Fruit fly (Drosophila melanogaster) whole organism, embryonic: ENCODE data around the gene PGRP-LA.

Source experiments
- Asciz ChIP-seq: fragments of 200-800 bp; sonication (Bioruptor generic); optimal IDR thresholded peaks from 2 replicates; lab custom pipeline; 2017; ENCODE audit warnings: missing biosample characterization, mild to moderate bottlenecking, missing genetic modification characterization, missing genetic modification reagents
- Bteb2 ChIP-seq: fragments of 200-800 bp; sonication (Bioruptor generic); optimal IDR thresholded peaks from 2 replicates; lab custom pipeline; 2016; ENCODE audit warnings: missing biosample characterization, missing genetic modification characterization
- CG12219 ChIP-seq: fragments of 200-800 bp; sonication (Bioruptor generic); optimal IDR thresholded peaks from 3 replicates; lab custom pipeline; 2018; ENCODE audit warnings: missing biosample characterization, mild to moderate bottlenecking, missing genetic modification characterization
- CG1233 ChIP-seq: fragments of 200-800 bp; sonication (Bioruptor generic); optimal IDR thresholded peaks from 4 replicates; lab custom pipeline; 2018; ENCODE audit warnings: missing biosample characterization, mild to moderate bottlenecking, missing genetic modification characterization
- CG13624 ChIP-seq: fragments of 200-800 bp; sonication (Bioruptor generic); optimal IDR thresholded peaks from 2 replicates; lab custom pipeline; 2016; ENCODE audit warnings: missing biosample characterization, missing genetic modification characterization
- CG14050 ChIP-seq: fragments of 200-800 bp; sonication (Bioruptor generic); IDR thresholded peaks from 3 replicates; pipeline ENCODE4 v1.3.6; 2022; ENCODE audit warnings: missing biosample characterization, missing genetic modification characterization
- CG14710 ChIP-seq: fragments of 200-800 bp; sonication (Bioruptor generic); optimal IDR thresholded peaks from 3 replicates; lab custom pipeline; 2019; ENCODE audit warnings: missing biosample characterization, mild to moderate bottlenecking, missing genetic modification characterization, moderate library complexity
- CG1647 ChIP-seq: fragments of 200-800 bp; sonication (Bioruptor generic); optimal IDR thresholded peaks from 3 replicates; lab custom pipeline; 2016; ENCODE audit warnings: missing biosample characterization, missing genetic modification characterization
- CG17385 ChIP-seq: fragments of 200-800 bp; sonication (Bioruptor generic); optimal IDR thresholded peaks from 3 replicates; lab custom pipeline; 2018; ENCODE audit warnings: missing biosample characterization, mild to moderate bottlenecking, missing genetic modification characterization
- CG17912 ChIP-seq: fragments of 200-800 bp; sonication (Bioruptor generic); optimal IDR thresholded peaks from 2 replicates; lab custom pipeline; 2018; ENCODE audit warnings: missing biosample characterization, mild to moderate bottlenecking, missing genetic modification characterization
- CG18764 ChIP-seq: fragments of 200-800 bp; sonication (Bioruptor generic); optimal IDR thresholded peaks from 3 replicates; lab custom pipeline; 2016; ENCODE audit warnings: missing biosample characterization, missing genetic modification characterization
- CG2116 ChIP-seq: fragments of 200-800 bp; sonication (Bioruptor generic); optimal IDR thresholded peaks from 3 replicates; lab custom pipeline; 2018; ENCODE audit warnings: missing biosample characterization, mild to moderate bottlenecking, missing genetic modification characterization
- CG4404 ChIP-seq: fragments of 200-800 bp; sonication (Bioruptor generic); IDR thresholded peaks from 2 replicates; pipeline ENCODE4 v1.3.6; 2022; ENCODE audit warnings: missing biosample characterization, missing genetic modification characterization
- CG4424 ChIP-seq: fragments of 200-800 bp; sonication (Bioruptor generic); optimal IDR thresholded peaks from 3 replicates; lab custom pipeline; 2016; ENCODE audit warnings: missing biosample characterization, missing genetic modification characterization
- CG4617 ChIP-seq: fragments of 200-800 bp; sonication (Bioruptor generic); optimal IDR thresholded peaks from 3 replicates; lab custom pipeline; 2016; ENCODE audit warnings: missing biosample characterization, missing genetic modification characterization, borderline replicate concordance
- CG4854 ChIP-seq: fragments of 200-800 bp; sonication (Bioruptor generic); optimal IDR thresholded peaks from 2 replicates; lab custom pipeline; 2016; ENCODE audit warnings: missing biosample characterization, missing genetic modification characterization, inconsistent platforms
- CG7556 ChIP-seq: fragments of 200-800 bp; sonication (Bioruptor generic); optimal IDR thresholded peaks from 2 replicates; lab custom pipeline; 2017; ENCODE audit warnings: missing biosample characterization, mild to moderate bottlenecking, missing genetic modification characterization
- CG8924 ChIP-seq: fragments of 200-800 bp; optimal IDR thresholded peaks from 3 replicates; lab custom pipeline; 2019; ENCODE audit warnings: missing biosample characterization, mild to moderate bottlenecking, missing genetic modification characterization, moderate library complexity
- Dek ChIP-seq: fragments of 200-800 bp; sonication (Bioruptor generic); optimal IDR thresholded peaks from 3 replicates; lab custom pipeline; 2019; ENCODE audit warnings: missing biosample characterization, mild to moderate bottlenecking, missing genetic modification characterization, moderate library complexity
- Drgx ChIP-seq: fragments of 200-800 bp; sonication (Bioruptor generic); IDR thresholded peaks from 2 replicates; pipeline ENCODE4 v1.3.6; 2022; ENCODE audit warnings: missing biosample characterization, missing genetic modification characterization
- Ets97D ChIP-seq: fragments of 200-800 bp; sonication (Bioruptor generic); optimal IDR thresholded peaks from 3 replicates; lab custom pipeline; 2016; ENCODE audit warnings: missing biosample characterization, missing genetic modification characterization
- HmgZ ChIP-seq: fragments of 200-800 bp; sonication (Bioruptor generic); optimal IDR thresholded peaks from 2 replicates; lab custom pipeline; 2018; ENCODE audit warnings: missing biosample characterization, mild to moderate bottlenecking, missing genetic modification characterization
- Hr51 ChIP-seq, 2 experiments: fragments of 200-800 bp; sonication (Bioruptor generic); optimal IDR thresholded peaks; 2 replicates in 1 of 2; 3 replicates in 1 of 2; lab custom pipeline; 2016 to 2018; ENCODE audit warnings: missing biosample characterization in 2 of 2, missing genetic modification characterization in 2 of 2, mild to moderate bottlenecking in 1 of 2, moderate library complexity in 1 of 2
- MBD-R2 ChIP-seq: fragments of 200-800 bp; sonication (Bioruptor generic); IDR thresholded peaks from 2 replicates; pipeline ENCODE4 v1.3.6; 2022; ENCODE audit warnings: missing biosample characterization, missing genetic modification characterization
- MESR4 ChIP-seq: fragments of 200-800 bp; sonication (Bioruptor generic); optimal IDR thresholded peaks from 2 replicates; lab custom pipeline; 2018; ENCODE audit warnings: missing biosample characterization, mild to moderate bottlenecking, missing genetic modification characterization, moderate library complexity
- NFAT ChIP-seq: fragments of 200-800 bp; sonication (Bioruptor generic); IDR thresholded peaks from 2 replicates; pipeline ENCODE4 v1.3.6; 2022; ENCODE audit warnings: missing biosample characterization, missing genetic modification characterization
- Spps ChIP-seq: fragments of 200-800 bp; sonication (Bioruptor generic); optimal IDR thresholded peaks from 2 replicates; lab custom pipeline; 2018; ENCODE audit warnings: missing biosample characterization, mild to moderate bottlenecking, missing genetic modification characterization
- YL-1 ChIP-seq: fragments of 200-800 bp; sonication (Bioruptor generic); optimal IDR thresholded peaks from 3 replicates; lab custom pipeline; 2017; ENCODE audit warnings: missing biosample characterization, mild to moderate bottlenecking, missing genetic modification characterization
- al ChIP-seq: fragments of 200-800 bp; sonication (Bioruptor generic); IDR thresholded peaks from 2 replicates; pipeline ENCODE4 v1.3.6; 2022; ENCODE audit warnings: missing biosample characterization, missing genetic modification characterization
- bab2 ChIP-seq: fragments of 200-800 bp; sonication (Bioruptor generic); optimal IDR thresholded peaks from 2 replicates; lab custom pipeline; 2016; ENCODE audit warnings: missing biosample characterization, missing genetic modification characterization
- bbx ChIP-seq: fragments of 200-800 bp; sonication (Bioruptor generic); IDR thresholded peaks from 2 replicates; pipeline ENCODE4 v1.3.6; 2022; ENCODE audit warnings: missing biosample characterization, missing genetic modification characterization; ENCODE audit not compliant: partially characterized antibody
- bsh ChIP-seq, 2 experiments: fragments of 200-800 bp; sonication (Bioruptor generic); optimal IDR thresholded peaks; 2 replicates each; lab custom pipeline; 2017 to 2018; ENCODE audit warnings: mild to moderate bottlenecking in 2 of 2, missing biosample characterization in 2 of 2, missing genetic modification characterization in 2 of 2, moderate library complexity in 1 of 2
- crp ChIP-seq, 2 experiments: fragments of 200-800 bp; sonication (Bioruptor generic); optimal IDR thresholded peaks; 2 replicates in 1 of 2; 3 replicates in 1 of 2; lab custom pipeline; 2017; ENCODE audit warnings: missing biosample characterization in 2 of 2, missing genetic modification characterization in 2 of 2, mild to moderate bottlenecking in 1 of 2, moderate library complexity in 1 of 2
- disco-r ChIP-seq: fragments of 200-800 bp; sonication (Bioruptor generic); optimal IDR thresholded peaks from 2 replicates; lab custom pipeline; 2016; ENCODE audit warnings: missing biosample characterization, missing genetic modification characterization
- ind ChIP-seq: fragments of 200-800 bp; sonication (Bioruptor generic); optimal IDR thresholded peaks from 3 replicates; lab custom pipeline; 2016; ENCODE audit warnings: missing biosample characterization, missing genetic modification characterization
- inv ChIP-seq: fragments of 200-800 bp; sonication (Bioruptor generic); IDR thresholded peaks from 2 replicates; pipeline ENCODE4 v1.3.6; 2022; ENCODE audit warnings: missing biosample characterization, missing genetic modification characterization; ENCODE audit not compliant: partially characterized antibody
- kah ChIP-seq: fragments of 200-800 bp; sonication (Bioruptor generic); optimal IDR thresholded peaks from 2 replicates; lab custom pipeline; 2018; ENCODE audit warnings: missing biosample characterization, mild to moderate bottlenecking, missing genetic modification characterization
- knrl ChIP-seq: fragments of 200-800 bp; sonication (Bioruptor generic); IDR thresholded peaks from 3 replicates; pipeline ENCODE4 v1.3.6; 2022; ENCODE audit warnings: missing biosample characterization, missing genetic modification characterization; ENCODE audit not compliant: partially characterized antibody
- lola ChIP-seq, 3 experiments: fragments of >200 bp in 2 of 3; fragments of 200-800 bp in 1 of 3; sonication (Bioruptor generic) in 1 of 3; optimal IDR thresholded peaks; 2 replicates each; lab custom pipeline; 2017 to 2019; ENCODE audit warnings: missing biosample characterization in 3 of 3, missing genetic modification characterization in 3 of 3, mild to moderate bottlenecking in 1 of 3, moderate library complexity in 1 of 3
- mld ChIP-seq: fragments of 200-800 bp; sonication (Bioruptor generic); IDR thresholded peaks from 3 replicates; pipeline ENCODE4 v1.3.6; 2022; ENCODE audit warnings: missing biosample characterization, missing genetic modification characterization; ENCODE audit not compliant: partially characterized antibody
- nom ChIP-seq: fragments of 200-800 bp; sonication (Bioruptor generic); optimal IDR thresholded peaks from 2 replicates; lab custom pipeline; 2017; ENCODE audit warnings: missing biosample characterization, missing genetic modification characterization, mild to moderate bottlenecking, moderate library complexity, missing genetic modification reagents
- prd ChIP-seq, 3 experiments: fragments of >200 bp in 2 of 3; fragments of 200-800 bp in 1 of 3; sonication (Bioruptor generic) in 1 of 3; optimal IDR thresholded peaks in 2 of 3; IDR thresholded peaks in 1 of 3; 2 replicates in 2 of 3; 3 replicates in 1 of 3; pipeline versions ENCODE4 v1.3.6 to Lab custom; 2017 to 2022; ENCODE audit warnings: missing biosample characterization in 1 of 3, missing genetic modification characterization in 1 of 3
- pzg ChIP-seq: fragments of 200-800 bp; sonication (Bioruptor generic); optimal IDR thresholded peaks from 3 replicates; lab custom pipeline; 2018; ENCODE audit warnings: missing biosample characterization, mild to moderate bottlenecking, missing genetic modification characterization, moderate library complexity
- repo ChIP-seq: fragments of 200-800 bp; sonication (Bioruptor generic); optimal IDR thresholded peaks from 2 replicates; lab custom pipeline; 2016; ENCODE audit warnings: missing biosample characterization, missing genetic modification characterization
- sima ChIP-seq: fragments of 200-800 bp; sonication (Bioruptor generic); optimal IDR thresholded peaks from 2 replicates; lab custom pipeline; 2016; ENCODE audit warnings: missing biosample characterization, missing genetic modification characterization
- sqz ChIP-seq: fragments of 200-800 bp; sonication (Bioruptor generic); optimal IDR thresholded peaks from 3 replicates; lab custom pipeline; 2018; ENCODE audit warnings: missing biosample characterization, mild to moderate bottlenecking, missing genetic modification characterization
- sug ChIP-seq: fragments of 200-800 bp; optimal IDR thresholded peaks from 2 replicates; lab custom pipeline; 2019; ENCODE audit warnings: missing biosample characterization, mild to moderate bottlenecking, missing genetic modification characterization, moderate library complexity
- zf30C ChIP-seq: fragments of 200-800 bp; sonication (Bioruptor generic); optimal IDR thresholded peaks from 3 replicates; lab custom pipeline; 2018; ENCODE audit warnings: missing biosample characterization, mild to moderate bottlenecking, missing genetic modification characterization

Gene PGRP-LA

DNA sequence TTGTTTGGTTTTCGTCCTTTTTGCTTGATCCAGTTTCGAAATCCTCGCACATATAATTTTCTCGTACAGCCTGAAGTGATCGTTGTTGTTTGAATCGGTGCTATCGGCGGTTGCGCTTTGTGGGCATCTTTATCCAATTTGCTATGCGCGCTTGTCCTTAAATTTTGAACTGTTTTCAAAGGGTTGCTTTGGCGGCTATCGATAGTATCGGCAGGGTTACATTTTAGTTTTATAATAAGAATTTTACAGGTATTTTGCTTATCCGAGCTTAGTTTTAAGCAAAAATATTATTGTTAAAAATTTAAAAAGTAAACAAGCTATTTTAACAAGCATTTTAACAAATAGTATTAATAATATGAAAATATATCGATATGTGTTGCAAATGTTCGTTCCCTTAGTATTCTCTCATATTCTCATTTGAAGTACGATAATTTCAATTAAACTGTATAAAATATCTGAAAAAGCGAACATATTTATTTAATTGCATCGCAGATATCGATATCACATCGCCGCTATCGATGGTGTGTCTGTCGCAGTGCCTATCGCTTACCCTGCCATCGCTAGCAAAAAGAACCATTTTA is 32.8 kb downstream of the PGRP-LA start, which contains the start of the genes Klp67A and CG4452 (continued):
- TF ChIP-seq CG14710, result peak; percentile 90
- peak; percentile 57 for TF ChIP-seq pzg (GFP tag; lab: Kevin White, UChicago)
- TF ChIP-seq lola (GFP tag; optimal IDR thresholded peaks at IDR 0.05; lab: Kevin White, UChicago), result peak in 1 of 3 experiments; percentile 56
- TF ChIP-seq Bteb2, result peak; percentile 15
- no peak for TF ChIP-seq CG12219 (GFP tag; lab: Kevin White, UChicago)
- TF ChIP-seq CG18764 (GFP tag; lab: Kevin White, UChicago), result peak; percentile 17
- no peak for TF ChIP-seq sima
- TF ChIP-seq Spps, result peak; percentile 27
- peak; percentile 20 for TF ChIP-seq bab2 (GFP tag; lab: Kevin White, UChicago)
- peak; percentile 27 for TF ChIP-seq Dek (tag; lab: Kevin White, UChicago)
- TF ChIP-seq CG4404 (GFP tag; lab: Robert Waterston, UW), result peak; percentile 30; the same call in 1 of the 2 replicates
- peak; percentile 53 for TF ChIP-seq sug (tag; lab: Kevin White, UChicago)
- peak; percentile 17 for TF ChIP-seq CG4854 (GFP tag; lab: Kevin White, UChicago)
- no peak for TF ChIP-seq disco-r (GFP tag; lab: Kevin White, UChicago)
- peak; percentile 100 for TF ChIP-seq CG2116
- TF ChIP-seq Hr51 (GFP tag; optimal IDR thresholded peaks at IDR 0.05; lab: Kevin White, UChicago), result peak in 1 of 2 experiments; percentile 37
- 0 out of 2 replicates have a peak, but pooled peaks have one; percentile 34 for TF ChIP-seq al (GFP tag; lab: Robert Waterston, UW)
- TF ChIP-seq Ets97D, result peak; percentile 67
- TF ChIP-seq ind (GFP tag; lab: Kevin White, UChicago), result peak; percentile 36
- peak in 1 of 2 experiments; percentile 27 for TF ChIP-seq crp (GFP tag; optimal IDR thresholded peaks at IDR 0.05; lab: Kevin White, UChicago)
- peak; percentile 34 for TF ChIP-seq CG7556 (GFP tag; lab: Kevin White, UChicago)
- TF ChIP-seq bbx, result peak; percentile 86
- TF ChIP-seq prd (optimal IDR thresholded peaks at IDR 0.05; lab: Kevin White, UChicago), result no peak
- TF ChIP-seq prd (GFP tag; IDR thresholded peaks at IDR 0.05; lab: Robert Waterston, UW), result 0 out of 3 replicates have a peak, but pooled peaks have one; percentile 44

DNA sequence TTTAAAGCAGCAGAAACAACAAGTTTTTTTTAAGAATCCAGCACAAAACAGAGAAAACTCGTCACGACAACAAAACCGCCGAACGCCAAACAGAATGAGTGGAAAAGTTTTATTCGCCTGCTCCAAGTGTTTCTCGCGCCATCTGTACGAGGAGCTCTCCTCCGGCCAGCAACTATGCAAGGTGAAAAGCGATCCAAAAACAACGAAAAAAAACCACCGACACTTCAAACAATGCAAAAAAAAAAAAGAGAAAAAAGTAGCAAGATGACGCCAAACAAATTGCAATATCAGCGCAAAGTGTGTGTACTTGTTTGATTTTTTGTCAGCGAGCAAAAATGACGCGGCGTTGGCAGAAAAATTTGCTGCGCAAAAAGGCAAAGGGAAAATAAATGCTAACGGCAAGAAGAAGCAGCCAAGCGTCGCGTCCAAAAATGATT is 33.3 kb downstream of the PGRP-LA start:
- TF ChIP-seq CG17912, result no peak
- no peak for TF ChIP-seq repo (GFP tag; lab: Kevin White, UChicago)
- no peak for TF ChIP-seq CG1233 (GFP tag; lab: Kevin White, UChicago)
- no peak for TF ChIP-seq inv
- TF ChIP-seq MBD-R2 (GFP tag; lab: Robert Waterston, UW), result no peak
- TF ChIP-seq knrl (GFP tag; lab: Robert Waterston, UW), result 0 out of 3 replicates have a peak, but pooled peaks have one; percentile 41
- TF ChIP-seq nom (GFP tag; lab: Kevin White, UChicago), result peak; percentile 90
- no peak for TF ChIP-seq Asciz
- TF ChIP-seq CG8924 (tag; lab: Kevin White, UChicago), result no peak
- peak; percentile 31 for TF ChIP-seq YL-1
- peak; percentile 25 for TF ChIP-seq CG4617 (GFP tag; lab: Kevin White, UChicago)
- peak; percentile 44 for TF ChIP-seq CG13624
- TF ChIP-seq NFAT, result no peak
- TF ChIP-seq HmgZ (tag; lab: Kevin White, UChicago), result no peak
- TF ChIP-seq sqz, result peak; percentile 41
- TF ChIP-seq mld (GFP tag; lab: Robert Waterston, UW), result no peak
- 0 out of 3 replicates have a peak, but pooled peaks have one; percentile 1 for TF ChIP-seq CG14050 (GFP tag; lab: Robert Waterston, UW)
- TF ChIP-seq MESR4 (GFP tag; lab: Kevin White, UChicago), result peak; percentile 65
- TF ChIP-seq CG1647 (GFP tag; lab: Kevin White, UChicago), result no peak
- TF ChIP-seq CG4424 (GFP tag; lab: Kevin White, UChicago), result no peak
- peak in 1 of 2 experiments; percentile 81 for TF ChIP-seq bsh (GFP tag; optimal IDR thresholded peaks at IDR 0.05; lab: Kevin White, UChicago)
- no peak for TF ChIP-seq zf30C (GFP tag; lab: Kevin White, UChicago)
- peak; percentile 5 for TF ChIP-seq kah (GFP tag; lab: Kevin White, UChicago)
- peak; percentile 51; the same call in 1 of the 2 replicates for TF ChIP-seq Drgx (GFP tag; lab: Robert Waterston, UW)
- TF ChIP-seq CG17385, result peak; percentile 87
